Worm (Caenorhabditis elegans) whole organism, late embryonic: ENCODE results near the gene F13D12.10.

ENCODE experiments used
- pag-3 ChIP-seq: sonication (generic microtip); optimal IDR thresholded peaks from 2 replicates; lab custom pipeline; 2016; ENCODE audit warnings: missing compliant biosample characterization, missing genetic modification characterization, borderline replicate concordance
- unc-86 ChIP-seq: sonication (generic microtip); optimal IDR thresholded peaks from 2 replicates; lab custom pipeline; 2016; ENCODE audit warnings: missing genetic modification characterization, missing compliant biosample characterization

DNA sequence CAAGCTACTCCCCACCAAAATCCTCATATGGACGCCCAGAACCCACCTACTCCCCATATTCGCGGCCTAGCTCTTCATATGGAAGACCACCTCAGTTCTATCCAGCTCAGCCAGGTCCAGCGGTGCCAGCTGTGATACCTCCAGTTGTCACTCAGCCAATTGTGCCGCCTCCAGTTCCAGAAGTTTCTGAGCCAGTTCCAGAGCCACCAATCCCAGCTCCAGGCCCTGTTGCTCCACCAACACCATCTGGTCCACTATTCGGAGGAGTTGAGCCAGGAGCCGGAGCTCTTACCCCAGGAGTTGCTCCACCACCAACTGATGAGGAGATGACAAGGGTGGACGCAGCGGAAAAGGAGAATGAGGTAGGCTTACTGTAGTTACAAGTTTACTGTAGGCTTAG lies 8.0 kb downstream of the F13D12.10 start:
- TF ChIP-seq pag-3 (tag; lab: Kevin White, UChicago) (no peak), unc-86 (tag; lab: Kevin White, UChicago) (no peak)
